Worm (Caenorhabditis elegans) whole organism, L2 larva: ENCODE data around the gene T26C5.2.

Source experiments
- C34F6.9 ChIP-seq: fragments of 150-350 bp; optimal IDR thresholded peaks from 2 replicates; lab custom pipeline; 2014; ENCODE audit warnings: missing biosample characterization, missing genetic modification characterization
- F13H6.1 ChIP-seq: sonication (generic microtip); optimal IDR thresholded peaks from 2 replicates; lab custom pipeline; 2016; ENCODE audit warnings: missing genetic modification characterization, missing compliant biosample characterization
- R02D3.7 ChIP-seq: fragments of 150-350 bp; optimal IDR thresholded peaks from 2 replicates; lab custom pipeline; 2014; ENCODE audit warnings: missing biosample characterization, missing genetic modification characterization
- Y55F3AM.14 ChIP-seq: fragments of 200-800 bp; sonication (Bioruptor generic); optimal IDR thresholded peaks from 2 replicates; lab custom pipeline; 2018; ENCODE audit warnings: mild to moderate bottlenecking, missing genetic modification characterization, missing compliant biosample characterization
- ZK546.5 ChIP-seq: sonication (generic microtip); optimal IDR thresholded peaks from 2 replicates; lab custom pipeline; 2017; ENCODE audit warnings: missing biosample characterization, missing genetic modification characterization
- alr-1 ChIP-seq: fragments of 150-350 bp; optimal IDR thresholded peaks from 2 replicates; lab custom pipeline; 2014; ENCODE audit warnings: missing biosample characterization, missing genetic modification characterization
- aly-2 ChIP-seq: fragments of 150-350 bp; optimal IDR thresholded peaks from 2 replicates; lab custom pipeline; 2014; ENCODE audit warnings: missing biosample characterization, missing genetic modification characterization
- ama-1 ChIP-seq: fragments of 150-350 bp; optimal IDR thresholded peaks from 2 replicates; lab custom pipeline; 2018; ENCODE audit warnings: inconsistent platforms
- blmp-1 ChIP-seq: sonication (generic microtip); optimal IDR thresholded peaks from 2 replicates; lab custom pipeline; 2017; ENCODE audit warnings: missing genetic modification characterization, mild to moderate bottlenecking, missing compliant biosample characterization, antibody characterized with exemption, moderate library complexity; ENCODE audit not compliant: insufficient read depth
- ceh-82 ChIP-seq: fragments of 150-350 bp; optimal IDR thresholded peaks from 2 replicates; lab custom pipeline; 2014; ENCODE audit warnings: missing biosample characterization, missing genetic modification characterization
- dmd-4 ChIP-seq: sonication (generic microtip); optimal IDR thresholded peaks from 2 replicates; lab custom pipeline; 2017; ENCODE audit warnings: missing biosample characterization, missing genetic modification characterization
- egl-27 ChIP-seq: sonication (generic microtip); optimal IDR thresholded peaks from 3 replicates; lab custom pipeline; 2017; ENCODE audit warnings: missing biosample characterization, missing genetic modification reagents, missing genetic modification characterization
- elt-1 ChIP-seq: fragments of 150-350 bp; optimal IDR thresholded peaks from 2 replicates; lab custom pipeline; 2014; ENCODE audit warnings: missing biosample characterization, missing genetic modification characterization
- elt-3 ChIP-seq: sonication (generic microtip); optimal IDR thresholded peaks from 2 replicates; lab custom pipeline; 2017; ENCODE audit warnings: missing biosample characterization, missing genetic modification characterization
- fos-1 ChIP-seq: fragments of 150-350 bp; optimal IDR thresholded peaks from 2 replicates; lab custom pipeline; 2014; ENCODE audit warnings: missing biosample characterization, missing genetic modification characterization
- lin-11 ChIP-seq: fragments of 150-350 bp; sonication (generic microtip); optimal IDR thresholded peaks from 2 replicates; lab custom pipeline; 2014; ENCODE audit warnings: missing biosample characterization, missing genetic modification characterization, inconsistent platforms, mixed read lengths
- lin-39 ChIP-seq: fragments of 150-350 bp; optimal IDR thresholded peaks from 2 replicates; lab custom pipeline; 2014; ENCODE audit warnings: missing biosample characterization, missing genetic modification reagents, missing genetic modification characterization
- lsy-2 ChIP-seq, 2 experiments: fragments of 150-350 bp in 1 of 2; sonication (generic microtip) in 1 of 2; optimal IDR thresholded peaks; 2 replicates each; lab custom pipeline; 2014 to 2017; ENCODE audit warnings: missing biosample characterization in 2 of 2, missing genetic modification characterization in 2 of 2
- mab-5 ChIP-seq: fragments of 150-350 bp; optimal IDR thresholded peaks from 2 replicates; lab custom pipeline; 2014; ENCODE audit warnings: missing biosample characterization, missing genetic modification characterization
- mdl-1 ChIP-seq, 2 experiments: fragments of 150-350 bp in 1 of 2; sonication (generic microtip) in 1 of 2; optimal IDR thresholded peaks; 2 replicates each; lab custom pipeline; 2017; ENCODE audit warnings: missing biosample characterization in 2 of 2, missing genetic modification characterization in 2 of 2
- nhr-10 ChIP-seq: sonication (generic microtip); optimal IDR thresholded peaks from 2 replicates; lab custom pipeline; 2017; ENCODE audit warnings: missing biosample characterization, missing genetic modification characterization
- nhr-11 ChIP-seq: fragments of 150-350 bp; optimal IDR thresholded peaks from 2 replicates; lab custom pipeline; 2014; ENCODE audit warnings: missing biosample characterization, missing genetic modification characterization
- nhr-25 ChIP-seq: fragments of 150-350 bp; sonication (generic microtip); optimal IDR thresholded peaks from 3 replicates; lab custom pipeline; 2014; ENCODE audit warnings: missing biosample characterization, missing genetic modification characterization
- nhr-77 ChIP-seq: fragments of 150-350 bp; optimal IDR thresholded peaks from 2 replicates; lab custom pipeline; 2014; ENCODE audit warnings: missing biosample characterization, missing genetic modification characterization
- sma-3 ChIP-seq: sonication (generic microtip); optimal IDR thresholded peaks from 2 replicates; lab custom pipeline; 2016; ENCODE audit warnings: missing genetic modification reagents, missing genetic modification characterization, missing compliant biosample characterization
- sma-9 ChIP-seq, 2 experiments: fragments of 150-350 bp in 1 of 2; sonication (generic microtip) in 1 of 2; optimal IDR thresholded peaks; 2 replicates each; lab custom pipeline; 2014 to 2016; ENCODE audit warnings: missing genetic modification characterization in 2 of 2, mild to moderate bottlenecking in 1 of 2, missing biosample characterization in 1 of 2, missing compliant biosample characterization in 1 of 2, missing genetic modification reagents in 1 of 2, moderate library complexity in 1 of 2
- snpc-4 ChIP-seq: fragments of 150-350 bp; optimal IDR thresholded peaks from 2 replicates; lab custom pipeline; 2014; ENCODE audit warnings: missing biosample characterization, missing genetic modification characterization
- unc-39 ChIP-seq: fragments of 150-350 bp; optimal IDR thresholded peaks from 2 replicates; lab custom pipeline; 2014; ENCODE audit warnings: missing biosample characterization, missing genetic modification characterization
- zag-1 ChIP-seq: fragments of 150-350 bp; optimal IDR thresholded peaks from 2 replicates; lab custom pipeline; 2014; ENCODE audit warnings: missing biosample characterization, missing genetic modification characterization
- ztf-11 ChIP-seq: sonication (generic microtip); optimal IDR thresholded peaks from 2 replicates; lab custom pipeline; 2017; ENCODE audit warnings: missing biosample characterization, missing genetic modification characterization

The T26C5.2 gene

ce11 chrII:9264689-9265278 lies 31.8 kb downstream of the T26C5.2 start (continued):
- peak; percentile 72 for TF ChIP-seq zag-1 (tag; lab: Kevin White, UChicago)

DNA sequence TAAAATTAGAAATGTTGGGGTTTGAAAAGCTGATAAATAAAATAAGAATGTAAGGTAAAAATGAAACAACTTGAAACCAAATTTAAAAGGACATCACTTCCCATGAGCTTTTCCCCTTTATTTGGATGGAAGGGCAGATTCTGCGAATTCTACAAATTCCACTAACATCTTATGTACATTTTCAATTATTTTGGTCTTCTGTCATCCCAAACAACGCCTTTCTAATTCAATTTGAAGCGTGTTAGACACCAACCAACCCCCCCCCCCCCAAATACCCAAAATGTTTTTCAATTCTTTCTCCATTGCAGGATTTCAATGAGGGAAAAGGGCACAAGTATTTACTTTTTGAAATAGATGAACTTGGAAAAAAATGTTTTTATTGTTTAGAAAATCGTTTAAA lies 32.7 kb downstream of the T26C5.2 start:
- no peak for TF ChIP-seq nhr-10 (tag; lab: Kevin White, UChicago)

DNA sequence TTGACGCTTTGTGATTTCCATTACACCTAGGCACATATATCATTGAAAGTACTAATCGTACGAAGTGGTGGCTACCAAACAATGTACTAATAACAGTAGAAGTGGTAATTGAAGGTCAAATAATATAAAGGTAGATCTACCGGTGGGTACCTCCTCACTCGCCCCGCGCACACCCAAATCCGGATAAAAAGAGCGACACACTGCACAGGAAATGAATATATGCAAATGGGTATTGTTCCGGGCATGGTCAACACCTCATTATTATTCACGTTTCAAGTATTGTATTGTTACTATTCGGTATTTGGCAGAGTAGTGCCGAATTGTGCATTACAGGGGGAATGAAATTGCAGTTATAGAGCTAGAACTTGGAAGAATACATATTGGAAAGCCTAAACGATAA lies 33.2 kb downstream of the T26C5.2 start:
- TF ChIP-seq nhr-25 (tag; lab: Kevin White, UChicago) (no peak), nhr-77 (no peak), elt-3 (tag; lab: Kevin White, UChicago) (no peak), sma-9 (GFP tag; optimal IDR thresholded peaks at IDR 0.05; lab: Kevin White, UChicago) (no peak), sma-9 (tag; optimal IDR thresholded peaks at IDR 0.05; lab: Kevin White, UChicago) (no peak), egl-27 (no peak), zag-1 (tag; lab: Kevin White, UChicago) (no peak), elt-1 (tag; lab: Kevin White, UChicago) (no peak)

- no peak for TF ChIP-seq nhr-10 (tag; lab: Kevin White, UChicago)
- no peak for TF ChIP-seq elt-1 (tag; lab: Kevin White, UChicago)
- no peak for TF ChIP-seq R02D3.7 (tag; lab: Kevin White, UChicago)
- TF ChIP-seq mab-5 (tag; lab: Kevin White, UChicago) = no peak
- no peak for TF ChIP-seq fos-1
- no peak for TF ChIP-seq ceh-82 (tag; lab: Kevin White, UChicago)
- TF ChIP-seq F13H6.1 = no peak
- no peak for TF ChIP-seq sma-9 (GFP tag; optimal IDR thresholded peaks at IDR 0.05; lab: Kevin White, UChicago)
- TF ChIP-seq sma-9 (tag; optimal IDR thresholded peaks at IDR 0.05; lab: Kevin White, UChicago) = no peak
- no peak for TF ChIP-seq C34F6.9 (tag; lab: Kevin White, UChicago)
- no peak for TF ChIP-seq lsy-2 (tag; optimal IDR thresholded peaks at IDR 0.05; lab: Kevin White, UChicago)
- no peak for TF ChIP-seq blmp-1
- TF ChIP-seq ZK546.5 (tag; lab: Kevin White, UChicago) = no peak
- TF ChIP-seq nhr-11 = no peak
- TF ChIP-seq mdl-1 (tag; optimal IDR thresholded peaks at IDR 0.05; lab: Kevin White, UChicago) = no peak
- TF ChIP-seq unc-39 (tag; lab: Kevin White, UChicago) = no peak
- TF ChIP-seq aly-2 (tag; lab: Kevin White, UChicago) = no peak
These were observed 33.7 kb downstream of the T26C5.2 start, which contains the start of gene C01G6.2 for ce11 chrII:9266755-9267154. Gene C01G6.2, plus strand, starts transcription at chrII:9267055.

ce11 chrII:9268983-9269382 lies 36.0 kb downstream of the T26C5.2 start:
- TF ChIP-seq lin-39 (tag; lab: Kevin White, UChicago) = no peak
- no peak for TF ChIP-seq ZK546.5 (tag; lab: Kevin White, UChicago)
- no peak for TF ChIP-seq fos-1
- no peak for TF ChIP-seq sma-3 (GFP tag; lab: Kevin White, UChicago)
- TF ChIP-seq nhr-10 (tag; lab: Kevin White, UChicago) = no peak
- TF ChIP-seq mab-5 (tag; lab: Kevin White, UChicago) = no peak
- no peak for TF ChIP-seq ama-1 (lab: Kevin White, UChicago)
- no peak for TF ChIP-seq ztf-11 (tag; lab: Kevin White, UChicago)
- no peak for TF ChIP-seq dmd-4 (tag; lab: Kevin White, UChicago)
- TF ChIP-seq unc-39 (tag; lab: Kevin White, UChicago) = no peak
- TF ChIP-seq, all 48 proteins: peak for 0

ce11 chrII:9269588-9269987 lies 36.6 kb downstream of the T26C5.2 start, which contains the start of gene C01G6.3:
Gene C01G6.3, plus strand, starts transcription at chrII:9269888.
- TF ChIP-seq R02D3.7 (tag; lab: Kevin White, UChicago) (no peak), zag-1 (tag; lab: Kevin White, UChicago) (no peak), lsy-2 (tag; optimal IDR thresholded peaks at IDR 0.05; lab: Kevin White, UChicago) (no peak), alr-1 (tag; lab: Kevin White, UChicago) (no peak), snpc-4 (no peak), mab-5 (tag; lab: Kevin White, UChicago) (no peak), lin-11 (tag; lab: Kevin White, UChicago) (no peak), Y55F3AM.14 (GFP tag; lab: Kevin White, UChicago) (no peak), sma-3 (GFP tag; lab: Kevin White, UChicago) (no peak)
- TF ChIP-seq, all 48 proteins: peak for 0
